Fruit fly (Drosophila melanogaster) whole organism, embryonic: ENCODE measurements around the gene CG31792.

Experiments used
- CG10654 ChIP-seq: fragments of 200-800 bp; sonication (Bioruptor generic); optimal IDR thresholded peaks from 2 replicates; lab custom pipeline; 2016; ENCODE audit warnings: missing biosample characterization, missing genetic modification characterization
- CG12104 ChIP-seq: fragments of 200-800 bp; sonication (Bioruptor generic); optimal IDR thresholded peaks from 3 replicates; lab custom pipeline; 2016; ENCODE audit warnings: missing biosample characterization, missing genetic modification characterization
- CG12769 ChIP-seq: fragments of 200-800 bp; sonication (Bioruptor generic); optimal IDR thresholded peaks from 2 replicates; lab custom pipeline; 2019; ENCODE audit warnings: missing biosample characterization, mild to moderate bottlenecking, missing genetic modification characterization, moderate library complexity
- CG15514 ChIP-seq: fragments of 200-800 bp; sonication (Bioruptor generic); optimal IDR thresholded peaks from 3 replicates; lab custom pipeline; 2017; ENCODE audit warnings: missing biosample characterization, missing genetic modification characterization, mild to moderate bottlenecking, moderate library complexity, missing genetic modification reagents
- CG16813 ChIP-seq: fragments of 200-800 bp; sonication (Bioruptor generic); IDR thresholded peaks from 3 replicates; pipeline ENCODE4 v1.3.6; 2022; ENCODE audit warnings: missing biosample characterization, missing genetic modification characterization; ENCODE audit not compliant: partially characterized antibody
- CG16863 ChIP-seq: fragments of 200-800 bp; sonication (Bioruptor generic); optimal IDR thresholded peaks from 3 replicates; lab custom pipeline; 2016; ENCODE audit warnings: missing biosample characterization, missing genetic modification characterization
- CG18011 ChIP-seq: fragments of 200-800 bp; sonication (Bioruptor generic); optimal IDR thresholded peaks from 2 replicates; lab custom pipeline; 2017; ENCODE audit warnings: missing biosample characterization, missing genetic modification characterization, mild to moderate bottlenecking, moderate library complexity, missing genotype
- CG18262 ChIP-seq: fragments of 200-800 bp; optimal IDR thresholded peaks from 3 replicates; lab custom pipeline; 2019; ENCODE audit warnings: missing biosample characterization, mild to moderate bottlenecking, missing genetic modification characterization, moderate library complexity
- CG3065 ChIP-seq: fragments of 200-800 bp; sonication (Bioruptor generic); optimal IDR thresholded peaks from 2 replicates; lab custom pipeline; 2016; ENCODE audit warnings: missing biosample characterization, missing genetic modification characterization
- CG31224 ChIP-seq: fragments of 200-800 bp; sonication (Bioruptor generic); IDR thresholded peaks from 2 replicates; pipeline ENCODE4 v1.3.6; 2022; ENCODE audit warnings: missing biosample characterization, missing genetic modification characterization
- CG5953 ChIP-seq: fragments of 200-800 bp; sonication (Bioruptor generic); IDR thresholded peaks from 2 replicates; pipeline ENCODE4 v1.3.6; 2022; ENCODE audit warnings: missing biosample characterization, missing genetic modification characterization
- CG6654 ChIP-seq: fragments of 200-800 bp; sonication (Bioruptor generic); optimal IDR thresholded peaks from 2 replicates; lab custom pipeline; 2017; ENCODE audit warnings: missing biosample characterization, mild to moderate bottlenecking, missing genetic modification characterization
- CG8359 ChIP-seq: fragments of 200-800 bp; sonication (Bioruptor generic); optimal IDR thresholded peaks from 2 replicates; lab custom pipeline; 2017; ENCODE audit warnings: missing biosample characterization, mild to moderate bottlenecking, missing genetic modification characterization, borderline replicate concordance
- CG8924 ChIP-seq: fragments of 200-800 bp; optimal IDR thresholded peaks from 3 replicates; lab custom pipeline; 2019; ENCODE audit warnings: missing biosample characterization, mild to moderate bottlenecking, missing genetic modification characterization, moderate library complexity
- CG9797 ChIP-seq: fragments of 200-800 bp; sonication (Bioruptor generic); optimal IDR thresholded peaks from 3 replicates; lab custom pipeline; 2018; ENCODE audit warnings: missing biosample characterization, mild to moderate bottlenecking, missing genetic modification characterization
- Camta ChIP-seq: fragments of 200-800 bp; sonication (Bioruptor generic); optimal IDR thresholded peaks from 2 replicates; lab custom pipeline; 2016; ENCODE audit warnings: missing biosample characterization, missing genetic modification characterization
- Eip74EF ChIP-seq, 2 experiments: fragments of 200-800 bp in 1 of 2; fragments of >200 bp in 1 of 2; sonication (Bioruptor generic) in 1 of 2; optimal IDR thresholded peaks; 2 replicates each; lab custom pipeline; 2017 to 2019; ENCODE audit warnings: missing biosample characterization in 2 of 2, missing genetic modification characterization in 2 of 2, mild to moderate bottlenecking in 1 of 2, moderate library complexity in 1 of 2
- Ets65A ChIP-seq: fragments of 200-800 bp; sonication (Bioruptor generic); peaks from one replicate; lab custom pipeline; 2016; ENCODE audit warnings: missing biosample characterization, missing genetic modification characterization
- Fer3 ChIP-seq: fragments of 200-800 bp; sonication (Bioruptor generic); optimal IDR thresholded peaks from 2 replicates; lab custom pipeline; 2018; ENCODE audit warnings: missing biosample characterization, mild to moderate bottlenecking, missing genetic modification characterization, moderate library complexity
- HHEX ChIP-seq: fragments of 200-800 bp; sonication (Bioruptor generic); optimal IDR thresholded peaks from 3 replicates; lab custom pipeline; 2017; ENCODE audit warnings: missing biosample characterization, mild to moderate bottlenecking, missing genetic modification characterization, missing genetic modification reagents
- Hey ChIP-seq: fragments of 200-800 bp; sonication (Bioruptor generic); optimal IDR thresholded peaks from 3 replicates; lab custom pipeline; 2018; ENCODE audit warnings: missing biosample characterization, mild to moderate bottlenecking, missing genetic modification characterization
- HmgZ ChIP-seq: fragments of 200-800 bp; sonication (Bioruptor generic); optimal IDR thresholded peaks from 2 replicates; lab custom pipeline; 2018; ENCODE audit warnings: missing biosample characterization, mild to moderate bottlenecking, missing genetic modification characterization
- NFAT ChIP-seq: fragments of 200-800 bp; sonication (Bioruptor generic); IDR thresholded peaks from 2 replicates; pipeline ENCODE4 v1.3.6; 2022; ENCODE audit warnings: missing biosample characterization, missing genetic modification characterization
- Pdp1 ChIP-seq, 2 experiments: fragments of 200-800 bp; sonication (Bioruptor generic); optimal IDR thresholded peaks; 3 replicates each; lab custom pipeline; 2016; ENCODE audit warnings: missing biosample characterization in 2 of 2, missing genetic modification characterization in 2 of 2, mild to moderate bottlenecking in 1 of 2, moderate library complexity in 1 of 2
- Scr ChIP-seq: fragments of 200-800 bp; sonication (Bioruptor generic); IDR thresholded peaks from 2 replicates; pipeline ENCODE4 v1.3.6; 2022; ENCODE audit warnings: missing biosample characterization, missing genetic modification characterization; ENCODE audit not compliant: partially characterized antibody
- Sin3A ChIP-seq: fragments of >200 bp; optimal IDR thresholded peaks from 2 replicates; lab custom pipeline; 2018
- Sox100B ChIP-seq: fragments of 200-800 bp; sonication (Bioruptor generic); optimal IDR thresholded peaks from 3 replicates; lab custom pipeline; 2018; ENCODE audit warnings: missing biosample characterization, mild to moderate bottlenecking, missing genetic modification characterization
- Sry-δ ChIP-seq: fragments of 200-800 bp; sonication (Bioruptor generic); optimal IDR thresholded peaks from 2 replicates; lab custom pipeline; 2016; ENCODE audit warnings: missing biosample characterization, missing genetic modification characterization
- Stat92E ChIP-seq, 3 experiments: fragments of >200 bp in 2 of 3; fragments of 200-800 bp in 1 of 3; sonication (Bioruptor generic) in 1 of 3; optimal IDR thresholded peaks; 2 replicates each; lab custom pipeline; 2017 to 2019; ENCODE audit warnings: missing biosample characterization in 3 of 3, missing genetic modification characterization in 3 of 3, mild to moderate bottlenecking in 1 of 3, moderate library complexity in 1 of 3
- ab ChIP-seq: fragments of 200-800 bp; sonication (Bioruptor generic); optimal IDR thresholded peaks from 2 replicates; lab custom pipeline; 2016; ENCODE audit warnings: missing biosample characterization, missing genetic modification characterization
- al ChIP-seq: fragments of 200-800 bp; sonication (Bioruptor generic); IDR thresholded peaks from 2 replicates; pipeline ENCODE4 v1.3.6; 2022; ENCODE audit warnings: missing biosample characterization, missing genetic modification characterization
- dpn ChIP-seq, 2 experiments: fragments of 200-800 bp; sonication (Bioruptor generic); optimal IDR thresholded peaks; 3 replicates each; lab custom pipeline; 2016; ENCODE audit warnings: missing biosample characterization in 2 of 2, missing genetic modification characterization in 2 of 2
- exex ChIP-seq: fragments of 200-800 bp; sonication (Bioruptor generic); optimal IDR thresholded peaks from 4 replicates; lab custom pipeline; 2018; ENCODE audit warnings: missing biosample characterization, mild to moderate bottlenecking, missing genetic modification characterization, moderate library complexity
- fd96Cb ChIP-seq: fragments of 200-800 bp; sonication (Bioruptor generic); optimal IDR thresholded peaks from 2 replicates; lab custom pipeline; 2018; ENCODE audit warnings: missing biosample characterization, mild to moderate bottlenecking, missing genetic modification characterization, moderate library complexity
- gcm2 ChIP-seq: fragments of 200-800 bp; sonication (Bioruptor generic); optimal IDR thresholded peaks from 2 replicates; lab custom pipeline; 2016; ENCODE audit warnings: missing biosample characterization, missing genetic modification characterization
- nerfin-1 ChIP-seq: fragments of 200-800 bp; sonication (Bioruptor generic); optimal IDR thresholded peaks from 3 replicates; lab custom pipeline; 2019; ENCODE audit warnings: missing biosample characterization, mild to moderate bottlenecking, missing genetic modification characterization, moderate library complexity
- org-1 ChIP-seq: fragments of 200-800 bp; sonication (Bioruptor generic); optimal IDR thresholded peaks from 2 replicates; lab custom pipeline; 2017; ENCODE audit warnings: missing biosample characterization, missing genetic modification characterization
- otp ChIP-seq: fragments of 200-800 bp; sonication (Bioruptor generic); IDR thresholded peaks from 3 replicates; pipeline ENCODE4, ENCODE4 v1.3.6; 2022; ENCODE audit warnings: missing biosample characterization, missing genetic modification characterization
- ranshi ChIP-seq: fragments of 200-800 bp; sonication (Bioruptor generic); IDR thresholded peaks from 2 replicates; pipeline ENCODE4 v1.3.6; 2022; ENCODE audit warnings: missing biosample characterization, missing genetic modification characterization
- schlank ChIP-seq: fragments of 200-800 bp; sonication (Bioruptor generic); optimal IDR thresholded peaks from 2 replicates; lab custom pipeline; 2018; ENCODE audit warnings: missing biosample characterization, mild to moderate bottlenecking, missing genetic modification characterization
- sd ChIP-seq: fragments of 200-800 bp; sonication (Bioruptor generic); optimal IDR thresholded peaks from 3 replicates; lab custom pipeline; 2018; ENCODE audit warnings: missing biosample characterization, mild to moderate bottlenecking, missing genetic modification characterization, moderate library complexity
- sens-2 ChIP-seq: fragments of 200-800 bp; sonication (Bioruptor generic); IDR thresholded peaks from 2 replicates; pipeline ENCODE4 v1.3.6; 2022; ENCODE audit warnings: missing biosample characterization, missing genetic modification characterization
- so ChIP-seq: fragments of 200-800 bp; sonication (Bioruptor generic); IDR thresholded peaks from 3 replicates; pipeline ENCODE4 v1.3.6; 2022; ENCODE audit warnings: missing biosample characterization, missing genetic modification characterization
- ssp ChIP-seq: fragments of 200-800 bp; sonication (Bioruptor generic); IDR thresholded peaks from 2 replicates; pipeline ENCODE4 v1.3.6; 2022; ENCODE audit warnings: missing biosample characterization, missing genetic modification characterization
- usp ChIP-seq: fragments of >200 bp; optimal IDR thresholded peaks from 2 replicates; lab custom pipeline; 2017; ENCODE audit warnings: missing biosample characterization, missing genetic modification characterization
- vvl ChIP-seq: fragments of 200-800 bp; sonication (Bioruptor generic); IDR thresholded peaks from 2 replicates; pipeline ENCODE4 v1.3.6; 2022; ENCODE audit warnings: missing biosample characterization, missing genetic modification characterization
- wdn ChIP-seq: fragments of 200-800 bp; sonication (Bioruptor generic); IDR thresholded peaks from 2 replicates; pipeline ENCODE4 v1.3.6; 2022; ENCODE audit warnings: missing biosample characterization, missing genetic modification characterization
- z ChIP-seq: fragments of 200-800 bp; sonication (Bioruptor generic); IDR thresholded peaks from 3 replicates; pipeline ENCODE4 v1.3.6; 2022; ENCODE audit warnings: missing biosample characterization, missing genetic modification characterization
- zf30C ChIP-seq: fragments of 200-800 bp; sonication (Bioruptor generic); optimal IDR thresholded peaks from 3 replicates; lab custom pipeline; 2018; ENCODE audit warnings: missing biosample characterization, mild to moderate bottlenecking, missing genetic modification characterization

The CG31792 gene

DNA sequence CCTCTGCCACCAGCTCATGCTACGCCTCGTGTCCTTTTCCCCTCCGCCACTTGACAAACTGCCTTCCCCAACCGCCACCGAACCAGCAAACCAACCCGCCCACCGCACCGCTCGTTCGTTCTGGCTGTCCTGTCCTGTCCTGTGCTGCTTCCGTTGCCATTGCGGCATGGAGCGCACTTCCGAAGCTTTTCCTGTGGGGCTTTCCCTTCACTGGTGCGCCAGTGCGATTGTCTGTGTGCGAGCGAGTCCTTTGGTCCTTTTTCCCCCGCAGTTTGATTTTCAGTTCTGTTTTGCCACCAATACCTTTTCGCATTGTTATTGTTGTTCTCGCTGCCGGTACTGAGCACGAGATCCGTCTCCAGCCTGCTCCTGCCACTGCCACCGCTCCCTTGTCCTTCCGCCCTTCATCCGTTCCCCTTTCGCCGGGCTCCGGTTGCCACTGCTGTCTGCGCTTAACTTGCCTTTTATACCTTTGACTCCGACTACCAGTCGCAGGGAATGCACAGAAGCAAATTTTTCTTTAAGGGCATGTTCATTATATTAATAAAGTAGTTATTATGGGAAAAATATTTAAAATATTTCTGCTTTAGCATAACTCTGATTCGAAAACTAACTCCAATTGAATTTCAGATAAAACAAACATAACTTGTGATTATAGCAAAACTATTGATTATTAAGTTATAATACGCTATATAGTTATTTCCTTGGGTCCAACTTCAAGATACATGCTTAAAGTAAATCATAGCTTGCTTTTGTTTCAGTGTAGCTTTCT is 26.9 kb downstream of the CG31792 start (continued):
- TF ChIP-seq gcm2 (GFP tag; lab: Kevin White, UChicago) (no peak), Stat92E (GFP tag; optimal IDR thresholded peaks at IDR 0.05; lab: Kevin White, UChicago) (no peak), schlank (peak; percentile 21), CG18011 (GFP tag; lab: Kevin White, UChicago) (peak; percentile 19), Eip74EF (GFP tag; optimal IDR thresholded peaks at IDR 0.05; lab: Kevin White, UChicago) (peak in 1 of 2 experiments; percentile 66), zf30C (peak; percentile 51), al (GFP tag; lab: Robert Waterston, UW) (peak; percentile 23; the same call in 1 of the 2 replicates), Sin3A (no peak), sd (tag; lab: Kevin White, UChicago) (peak; percentile 60), org-1 (peak; percentile 74), HmgZ (tag; lab: Kevin White, UChicago) (peak; percentile 65), nerfin-1 (tag; lab: Kevin White, UChicago) (peak; percentile 63), CG5953 (GFP tag; lab: Robert Waterston, UW) (no peak), ab (GFP tag; lab: Kevin White, UChicago) (no peak), vvl (GFP tag; lab: Robert Waterston, UW) (no peak), Fer3 (tag; lab: Kevin White, UChicago) (peak; percentile 77), wdn (no peak), CG16813 (GFP tag; lab: Robert Waterston, UW) (no peak), fd96Cb (tag; lab: Kevin White, UChicago) (peak; percentile 73), dpn (GFP tag; optimal IDR thresholded peaks at IDR 0.05; lab: Kevin White, UChicago) (peak; percentile 27 to 43), otp (GFP tag; lab: Robert Waterston, UW) (no peak), NFAT (GFP tag; lab: Robert Waterston, UW) (no peak), z (GFP tag; lab: Robert Waterston, UW) (no peak), ranshi (GFP tag; lab: Robert Waterston, UW) (0 out of 2 replicates have a peak, but pooled peaks have one; percentile 6), CG12769 (tag; lab: Kevin White, UChicago) (peak; percentile 61), exex (peak; percentile 15), CG18262 (tag; lab: Kevin White, UChicago) (peak; percentile 73), CG6654 (peak; percentile 23), CG16863 (GFP tag; lab: Kevin White, UChicago) (no peak), Hey (tag; lab: Kevin White, UChicago) (peak; percentile 80), CG3065 (GFP tag; lab: Kevin White, UChicago) (no peak), Pdp1 (GFP tag; optimal IDR thresholded peaks at IDR 0.05; lab: Kevin White, UChicago) (peak in 1 of 2 experiments; percentile 35), Sry-δ (GFP tag; lab: Kevin White, UChicago) (no peak), ssp (GFP tag; lab: Robert Waterston, UW) (no peak), CG15514 (GFP tag; lab: Kevin White, UChicago) (peak; percentile 53), so (GFP tag; lab: Robert Waterston, UW) (peak; percentile 60; the same call in 1 of the 3 replicates), CG10654 (GFP tag; lab: Kevin White, UChicago) (no peak), CG12104 (peak; percentile 33), CG8924 (tag; lab: Kevin White, UChicago) (peak; percentile 84), CG31224 (GFP tag; lab: Robert Waterston, UW) (no peak), sens-2 (GFP tag; lab: Robert Waterston, UW) (no peak), Scr (GFP tag; lab: Robert Waterston, UW) (no peak), Sox100B (GFP tag; lab: Kevin White, UChicago) (peak; percentile 78), Camta (GFP tag; lab: Kevin White, UChicago) (peak; percentile 23), HHEX (GFP tag; lab: Kevin White, UChicago) (peak; percentile 78), CG8359 (GFP tag; lab: Kevin White, UChicago) (peak; percentile 13), CG9797 (GFP tag; lab: Kevin White, UChicago) (no peak), Ets65A (GFP tag; lab: Kevin White, UChicago) (peak; percentile 89), usp (no peak)
